Worm (Caenorhabditis elegans): ENCODE data around the gene hgrs-1.
A peak's percentile ranks its signal among the peaks of the same experiment; 100 is the strongest.

Gene hgrs-1

ce11 chrIV:8189667-8190066 lies 16.2 kb downstream of the hgrs-1 start:
- no peak for TF ChIP-seq hlh-30 (tag; optimal IDR thresholded peaks at IDR 0.05; ENCODE audit: insufficient read depth)
- no peak for TF ChIP-seq dve-1 (tag; optimal IDR thresholded peaks at IDR 0.05)
- TF ChIP-seq unc-3 (GFP tag; conservative IDR thresholded peaks at IDR 0.05), result no peak
- TF ChIP-seq unc-3 (tag; optimal IDR thresholded peaks at IDR 0.05), result no peak
- no peak for TF ChIP-seq rnt-1 (tag; optimal IDR thresholded peaks at IDR 0.05)
- no peak for TF ChIP-seq ceh-18 (tag; optimal IDR thresholded peaks at IDR 0.05)
- TF ChIP-seq ztf-16 (tag; optimal IDR thresholded peaks at IDR 0.05), result no peak

DNA sequence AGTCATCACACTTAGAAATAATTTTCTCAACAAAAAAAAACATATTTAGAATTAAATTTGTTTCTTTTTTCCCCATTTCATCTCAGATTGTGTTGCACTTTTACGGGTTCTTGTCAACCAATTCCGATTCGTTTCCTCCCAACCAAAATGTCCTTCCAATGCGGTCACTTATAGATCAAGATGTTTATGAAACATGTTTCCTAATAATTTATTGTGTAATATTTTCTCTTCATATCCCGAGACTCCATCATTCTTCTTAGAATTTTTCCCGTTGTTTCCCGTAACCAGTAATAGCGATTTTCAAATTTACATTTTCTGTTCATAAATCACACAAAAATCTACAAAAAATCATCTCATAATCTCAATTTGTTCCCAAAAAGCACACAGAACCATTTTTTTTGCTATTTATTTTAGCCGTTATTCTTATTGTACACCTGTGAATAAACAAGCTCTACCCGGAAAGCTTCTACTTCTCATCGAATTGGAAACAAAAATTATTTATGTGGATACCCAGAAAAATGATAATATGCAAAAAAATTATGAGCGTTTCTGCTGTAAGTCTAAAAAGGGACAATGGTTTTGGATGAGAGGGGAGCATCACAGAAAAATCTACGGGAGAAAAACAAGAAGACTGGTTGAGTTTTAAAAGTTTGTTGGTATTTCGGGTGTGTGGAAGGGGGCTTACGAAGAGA lies 17.3 kb downstream of the hgrs-1 start:
- TF ChIP-seq fax-1 (tag; optimal IDR thresholded peaks at IDR 0.05) (no peak), ceh-18 (tag; optimal IDR thresholded peaks at IDR 0.05) (no peak), ama-1 (optimal IDR thresholded peaks at IDR 0.05) (peak; percentile 57), ceh-48 (tag; optimal IDR thresholded peaks at IDR 0.05) (no peak), K02D7.2 (tag; optimal IDR thresholded peaks at IDR 0.05) (no peak)

- TF ChIP-seq tbx-2 (tag; optimal IDR thresholded peaks at IDR 0.05) (peak; percentile 63), ceh-22 (tag; optimal IDR thresholded peaks at IDR 0.05) (no peak), dve-1 (tag; optimal IDR thresholded peaks at IDR 0.05) (no peak), tbx-7 (tag; optimal IDR thresholded peaks at IDR 0.05) (no peak), unc-86 (tag; optimal IDR thresholded peaks at IDR 0.05) (no peak), ama-1 (optimal IDR thresholded peaks at IDR 0.05) (no peak), dmd-4 (tag; optimal IDR thresholded peaks at IDR 0.05; ENCODE audit: borderline replicate concordance) (no peak), che-1 (tag; optimal IDR thresholded peaks at IDR 0.05) (no peak), ceh-2 (tag; optimal IDR thresholded peaks at IDR 0.05) (peak; percentile 12), hlh-6 (tag; optimal IDR thresholded peaks at IDR 0.05) (peak; percentile 19), fax-1 (tag; optimal IDR thresholded peaks at IDR 0.05) (no peak), rnt-1 (tag; optimal IDR thresholded peaks at IDR 0.05) (no peak), hlh-13 (GFP tag; optimal IDR thresholded peaks at IDR 0.05) (no peak), gmeb-2 (tag; optimal IDR thresholded peaks at IDR 0.05) (no peak), unc-42 (tag; optimal IDR thresholded peaks at IDR 0.05) (peak; percentile 70), hlh-8 (tag; optimal IDR thresholded peaks at IDR 0.05) (no peak), C38D4.7 (GFP tag; optimal IDR thresholded peaks at IDR 0.05) (no peak), ref-2 (tag; optimal IDR thresholded peaks at IDR 0.05) (peak; percentile 63), nhr-11 (tag; optimal IDR thresholded peaks at IDR 0.05) (no peak), ceh-19 (GFP tag; optimal IDR thresholded peaks at IDR 0.05) (peak; percentile 50), C08G9.2 (tag; optimal IDR thresholded peaks at IDR 0.05) (peak; percentile 13), pros-1 (tag; optimal IDR thresholded peaks at IDR 0.05) (peak; percentile 56), ceh-14 (tag; optimal IDR thresholded peaks at IDR 0.05) (peak; percentile 44), ceh-6 (GFP tag; optimal IDR thresholded peaks at IDR 0.05) (no peak), lin-11 (tag; optimal IDR thresholded peaks at IDR 0.05) (no peak), pax-1 (tag; optimal IDR thresholded peaks at IDR 0.05) (no peak), sox-4 (tag; optimal IDR thresholded peaks at IDR 0.05) (peak; percentile 37), F13H6.1 (tag; optimal IDR thresholded peaks at IDR 0.05) (peak; percentile 29), fkh-6 (tag; optimal IDR thresholded peaks at IDR 0.05) (no peak), sdc-2 (tag; optimal IDR thresholded peaks at IDR 0.05) (peak; percentile 35), ceh-31 (tag; optimal IDR thresholded peaks at IDR 0.05) (peak; percentile 85), ceh-24 (tag; optimal IDR thresholded peaks at IDR 0.05) (no peak), fkh-10 (GFP tag; optimal IDR thresholded peaks at IDR 0.05) (no peak), elt-4 (tag; optimal IDR thresholded peaks at IDR 0.05) (peak; percentile 50), ets-4 (tag; optimal IDR thresholded peaks at IDR 0.05) (no peak), ceh-34 (tag; optimal IDR thresholded peaks at IDR 0.05) (peak; percentile 69), syd-9 (tag; optimal IDR thresholded peaks at IDR 0.05) (peak; percentile 21), K09A11.1 (tag; optimal IDR thresholded peaks at IDR 0.05; ENCODE audit: insufficient read depth) (no peak), ceh-48 (tag; optimal IDR thresholded peaks at IDR 0.05) (peak; percentile 21), mec-3 (tag; optimal IDR thresholded peaks at IDR 0.05; ENCODE audit: borderline replicate concordance) (peak; percentile 61), unc-55 (GFP tag; optimal IDR thresholded peaks at IDR 0.05) (no peak), hlh-15 (tag; optimal IDR thresholded peaks at IDR 0.05) (no peak)
Observed at ce11 chrIV:8183313-8183712, 22.5 kb downstream of the hgrs-1 start.
